Worm (Caenorhabditis elegans) whole organism, mixed stage, embryonic: ENCODE measurements around the gene pals-30.
A peak's percentile ranks its signal among the peaks of the same experiment; 100 is the strongest.

Source experiments
- M03D4.4 ChIP-seq: sonication (generic microtip); optimal IDR thresholded peaks from 2 replicates; lab custom pipeline; 2017; ENCODE audit warnings: mild to moderate bottlenecking, missing genetic modification characterization, missing compliant biosample characterization
- cnd-1 ChIP-seq: fragments of 200-800 bp; sonication (Bioruptor generic); optimal IDR thresholded peaks from 2 replicates; lab custom pipeline; 2018; ENCODE audit warnings: mild to moderate bottlenecking, missing genetic modification characterization, missing compliant biosample characterization
- elt-1 ChIP-seq: sonication (generic microtip); optimal IDR thresholded peaks from 2 replicates; lab custom pipeline; 2017; ENCODE audit warnings: missing genetic modification characterization, mild to moderate bottlenecking, missing compliant biosample characterization, antibody characterized with exemption, moderate library complexity, borderline replicate concordance; ENCODE audit not compliant: insufficient read depth
- elt-3 ChIP-seq: fragments of 150-350 bp; optimal IDR thresholded peaks from 2 replicates; lab custom pipeline; 2014; ENCODE audit warnings: missing biosample characterization, missing genetic modification characterization
- ham-2 ChIP-seq: fragments of 200-800 bp; sonication (Bioruptor generic); optimal IDR thresholded peaks from 2 replicates; lab custom pipeline; 2018; ENCODE audit warnings: mild to moderate bottlenecking, missing genetic modification characterization, missing compliant biosample characterization
- lsy-2 ChIP-seq: fragments of 150-350 bp; optimal IDR thresholded peaks from 2 replicates; lab custom pipeline; 2014; ENCODE audit warnings: missing biosample characterization, missing genetic modification characterization
- nhr-237 ChIP-seq: fragments of 150-350 bp; optimal IDR thresholded peaks from 2 replicates; lab custom pipeline; 2014; ENCODE audit warnings: missing biosample characterization, missing genetic modification characterization
- nhr-28 ChIP-seq: fragments of 150-350 bp; optimal IDR thresholded peaks from 2 replicates; lab custom pipeline; 2014; ENCODE audit warnings: missing biosample characterization, missing genetic modification characterization
- nhr-76 ChIP-seq: sonication (generic microtip); optimal IDR thresholded peaks from 2 replicates; lab custom pipeline; 2017; ENCODE audit warnings: missing biosample characterization, missing genetic modification characterization
- pha-4 ChIP-seq: fragments of 150-350 bp; optimal IDR thresholded peaks from 2 replicates; lab custom pipeline; 2018; ENCODE audit warnings: missing biosample characterization, missing genetic modification reagents, missing genetic modification characterization
- snpc-4 ChIP-seq: fragments of 150-350 bp; optimal IDR thresholded peaks from 2 replicates; lab custom pipeline; 2014; ENCODE audit warnings: missing biosample characterization, missing genetic modification characterization
- sptf-1 ChIP-seq: sonication (generic microtip); optimal IDR thresholded peaks from 2 replicates; lab custom pipeline; 2017; ENCODE audit warnings: mild to moderate bottlenecking, missing genetic modification characterization, moderate library complexity, missing compliant biosample characterization
- unc-39 ChIP-seq: fragments of 150-350 bp; optimal IDR thresholded peaks from 2 replicates; lab custom pipeline; 2014; ENCODE audit warnings: missing biosample characterization, missing genetic modification characterization
- ztf-11 ChIP-seq: fragments of 150-350 bp; optimal IDR thresholded peaks from 2 replicates; lab custom pipeline; 2014; ENCODE audit warnings: missing biosample characterization, missing genetic modification characterization

DNA sequence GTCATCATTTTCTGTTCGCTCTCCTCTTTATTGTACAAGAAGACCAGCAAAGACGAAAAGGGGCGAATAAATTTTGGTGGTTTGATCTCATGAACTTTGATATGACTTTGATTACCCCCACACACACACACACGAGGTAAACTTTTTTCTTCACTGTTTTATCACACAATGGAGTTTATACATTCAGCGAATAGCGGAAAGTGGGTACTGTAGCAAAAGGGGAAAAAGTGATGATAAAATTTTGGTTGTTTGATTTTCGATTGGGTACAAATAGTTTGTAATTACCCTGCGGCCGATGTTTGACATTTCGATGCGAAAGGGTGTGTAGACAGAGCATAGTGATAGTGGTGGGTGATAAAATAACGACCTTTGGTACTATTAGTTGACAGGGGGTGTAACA, 42.5 kb upstream of the pals-30 start:
- TF ChIP-seq nhr-237 (tag; lab: Kevin White, UChicago) (peak; percentile 11), M03D4.4 (tag; lab: Kevin White, UChicago) (no peak), nhr-76 (tag; lab: Kevin White, UChicago) (no peak), cnd-1 (tag; lab: Kevin White, UChicago) (no peak), unc-39 (tag; lab: Kevin White, UChicago) (no peak), lsy-2 (tag; lab: Kevin White, UChicago) (peak; percentile 26), nhr-28 (tag; lab: Kevin White, UChicago) (no peak), snpc-4 (tag; lab: Kevin White, UChicago) (no peak), elt-3 (peak; percentile 43), elt-1 (tag; lab: Kevin White, UChicago) (no peak), pha-4 (no peak), sptf-1 (tag; lab: Kevin White, UChicago) (no peak), ham-2 (GFP tag; lab: Kevin White, UChicago) (no peak), ztf-11 (no peak)
